Worm (Caenorhabditis elegans) whole organism, L3 larva: ENCODE data around the gene lin-46.

ENCODE experiments used
- ama-1 ChIP-seq: fragments of 150-350 bp; optimal IDR thresholded peaks from 2 replicates; lab custom pipeline; 2018
- ceh-16 ChIP-seq: sonication (generic microtip); optimal IDR thresholded peaks from 2 replicates; lab custom pipeline; 2017; ENCODE audit warnings: missing biosample characterization, missing genetic modification characterization
- lin-39 ChIP-seq: fragments of 150-350 bp; optimal IDR thresholded peaks from 2 replicates; lab custom pipeline; 2018; ENCODE audit warnings: missing biosample characterization, missing genetic modification reagents, missing genetic modification characterization
- nfya-1 ChIP-seq: sonication (generic microtip); optimal IDR thresholded peaks from 2 replicates; lab custom pipeline; 2017; ENCODE audit warnings: missing genetic modification characterization, mild to moderate bottlenecking, missing compliant biosample characterization, antibody characterized with exemption, moderate library complexity; ENCODE audit not compliant: insufficient read depth
- nhr-11 ChIP-seq: fragments of 150-350 bp; optimal IDR thresholded peaks from 2 replicates; lab custom pipeline; 2014; ENCODE audit warnings: missing biosample characterization, missing genetic modification characterization
- nhr-28 ChIP-seq: fragments of 150-350 bp; optimal IDR thresholded peaks from 2 replicates; lab custom pipeline; 2014; ENCODE audit warnings: missing biosample characterization, missing genetic modification characterization
- nhr-67 ChIP-seq: fragments of 150-350 bp; optimal IDR thresholded peaks from 2 replicates; lab custom pipeline; 2014; ENCODE audit warnings: missing biosample characterization, missing genetic modification characterization
- nhr-77 ChIP-seq: fragments of 150-350 bp; optimal IDR thresholded peaks from 2 replicates; lab custom pipeline; 2014; ENCODE audit warnings: missing biosample characterization, missing genetic modification characterization
- pha-4 ChIP-seq: fragments of 150-350 bp; optimal IDR thresholded peaks from 2 replicates; lab custom pipeline; 2014; ENCODE audit warnings: missing biosample characterization, missing genetic modification reagents, missing genetic modification characterization
- pqm-1 ChIP-seq: fragments of 150-350 bp; optimal IDR thresholded peaks from 2 replicates; lab custom pipeline; 2017; ENCODE audit warnings: missing biosample characterization, missing genetic modification characterization, inconsistent platforms
- ztf-11 ChIP-seq: fragments of 150-350 bp; optimal IDR thresholded peaks from 2 replicates; lab custom pipeline; 2014; ENCODE audit warnings: missing biosample characterization, missing genetic modification characterization

DNA sequence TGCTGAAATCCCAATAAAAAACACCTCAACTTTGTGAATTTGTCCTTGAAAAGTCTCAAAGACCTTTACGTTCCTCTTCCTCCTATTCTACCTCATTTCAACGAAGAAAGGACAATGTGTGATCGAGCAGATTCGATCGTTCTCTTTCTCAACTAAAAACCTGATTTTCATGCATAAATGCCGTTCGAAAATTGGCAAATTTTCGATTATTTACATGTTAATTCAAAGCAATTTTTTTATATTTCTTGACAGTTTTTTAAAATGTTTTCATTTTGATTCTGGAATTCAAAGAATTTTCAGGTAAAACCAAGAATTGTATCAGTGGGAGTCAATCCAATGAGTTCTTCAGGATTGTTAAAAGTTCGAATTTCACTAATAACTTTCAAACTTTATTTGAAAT lies at the start of gene lin-46:
- TF ChIP-seq nfya-1 (tag; lab: Kevin White, UChicago) (no peak), nhr-28 (tag; lab: Kevin White, UChicago) (no peak), ceh-16 (tag; lab: Kevin White, UChicago) (no peak), lin-39 (tag; lab: Kevin White, UChicago) (no peak), pha-4 (no peak), nhr-67 (tag; lab: Kevin White, UChicago) (no peak), ama-1 (lab: Kevin White, UChicago) (no peak), nhr-11 (tag; lab: Kevin White, UChicago) (no peak), pqm-1 (tag; lab: Kevin White, UChicago) (no peak), nhr-77 (tag; lab: Kevin White, UChicago) (no peak), ztf-11 (tag; lab: Kevin White, UChicago) (no peak)
